Fruit fly (Drosophila melanogaster): ENCODE results near the gene Uros1.
A peak's percentile ranks its signal among the peaks of the same experiment; 100 is the strongest.

Gene Uros1

DNA sequence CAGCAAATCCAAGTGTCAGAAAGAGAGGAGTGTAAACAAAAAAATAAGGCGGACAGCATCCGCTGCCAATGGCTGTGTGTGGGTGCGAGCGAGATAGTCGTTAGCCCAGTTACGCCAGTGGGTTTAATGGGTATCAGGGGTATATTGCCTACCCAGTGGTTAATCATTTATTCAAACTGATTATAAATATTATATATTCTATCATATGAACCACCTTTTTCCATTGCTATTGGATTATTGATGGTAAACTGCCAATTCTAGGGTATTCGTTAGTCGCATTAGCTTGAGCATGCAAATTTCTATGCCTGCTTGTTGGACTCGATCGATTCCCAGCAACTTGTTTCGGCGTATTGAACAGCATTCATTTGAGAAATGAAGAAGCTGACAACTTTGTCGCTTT lies 4.0 kb downstream of the Uros1 start (continued):
- TF ChIP-seq disco-r (GFP tag; optimal IDR thresholded peaks at IDR 0.05), result no peak
- TF ChIP-seq CG30431 (GFP tag; optimal IDR thresholded peaks at IDR 0.05), result peak; percentile 90
- peak; percentile 92 for TF ChIP-seq CG12155 (GFP tag; optimal IDR thresholded peaks at IDR 0.05)
- peak; percentile 52 for TF ChIP-seq CG12744 (GFP tag; optimal IDR thresholded peaks at IDR 0.05)
- peak; percentile 90 for TF ChIP-seq gcm (GFP tag; optimal IDR thresholded peaks at IDR 0.05)
- TF ChIP-seq CG4730 (GFP tag; IDR thresholded peaks at IDR 0.05), result peak; percentile 94
- no peak for TF ChIP-seq tna (GFP tag; IDR thresholded peaks at IDR 0.05; ENCODE audit: partially characterized antibody)
- peak; percentile 65 for TF ChIP-seq nom (GFP tag; optimal IDR thresholded peaks at IDR 0.05)
- no peak for TF ChIP-seq hkb (optimal IDR thresholded peaks at IDR 0.05)
- peak; percentile 95 for TF ChIP-seq hkb (GFP tag; IDR thresholded peaks at IDR 0.05)
- TF ChIP-seq salm (tag; optimal IDR thresholded peaks at IDR 0.05), result peak; percentile 90
- TF ChIP-seq Bdp1 (GFP tag; optimal IDR thresholded peaks at IDR 0.05), result peak; percentile 61
- peak; percentile 93 for TF ChIP-seq CrebB (tag; optimal IDR thresholded peaks at IDR 0.05)
- TF ChIP-seq crol (GFP tag; IDR thresholded peaks at IDR 0.05), result peak; percentile 74; the same call in 1 of the 2 replicates
- TF ChIP-seq otp (GFP tag; IDR thresholded peaks at IDR 0.05), result peak; percentile 97
- TF ChIP-seq sima (GFP tag; optimal IDR thresholded peaks at IDR 0.05), result no peak
- TF ChIP-seq so (GFP tag; IDR thresholded peaks at IDR 0.05), result peak; percentile 97
- TF ChIP-seq da (GFP tag; optimal IDR thresholded peaks at IDR 0.05), result no peak
- TF ChIP-seq CG14860 (GFP tag; IDR thresholded peaks at IDR 0.05; ENCODE audit: partially characterized antibody), result no peak
- peak; percentile 93 for TF ChIP-seq Abd-B (GFP tag; optimal IDR thresholded peaks at IDR 0.05)
- TF ChIP-seq nmo (GFP tag; optimal IDR thresholded peaks at IDR 0.05), result peak; percentile 95
- TF ChIP-seq sd (tag; optimal IDR thresholded peaks at IDR 0.05), result peak; percentile 82
- peak; percentile 68 for TF ChIP-seq vfl (GFP tag; optimal IDR thresholded peaks at IDR 0.05)
- TF ChIP-seq wek (GFP tag; optimal IDR thresholded peaks at IDR 0.05), result peak; percentile 81
- TF ChIP-seq stc (GFP tag; IDR thresholded peaks at IDR 0.05), result peak; percentile 95
- peak; percentile 91 for TF ChIP-seq CG18599 (GFP tag; optimal IDR thresholded peaks at IDR 0.05)
- peak; percentile 90 for TF ChIP-seq CG31224 (GFP tag; IDR thresholded peaks at IDR 0.05)
- TF ChIP-seq usp (GFP tag; optimal IDR thresholded peaks at IDR 0.05), result no peak
- peak; percentile 94 for TF ChIP-seq tin (GFP tag; optimal IDR thresholded peaks at IDR 0.05)
- no peak for TF ChIP-seq pfk (GFP tag; optimal IDR thresholded peaks at IDR 0.05)
- TF ChIP-seq C15 (GFP tag; IDR thresholded peaks at IDR 0.05), result peak; percentile 91
- peak; percentile 85 for TF ChIP-seq CG5180 (GFP tag; optimal IDR thresholded peaks at IDR 0.05)
- TF ChIP-seq Nf-YB (GFP tag; optimal IDR thresholded peaks at IDR 0.05), result peak; percentile 74
- peak; percentile 94 for TF ChIP-seq Hmr (GFP tag; optimal IDR thresholded peaks at IDR 0.05)
- peak; percentile 66 for TF ChIP-seq TFAM (GFP tag; optimal IDR thresholded peaks at IDR 0.05)
- peak; percentile 88 for TF ChIP-seq tup (GFP tag; optimal IDR thresholded peaks at IDR 0.05)
- no peak for TF ChIP-seq ato (GFP tag; IDR thresholded peaks at IDR 0.05; ENCODE audit: partially characterized antibody)
- peak; percentile 88 for TF ChIP-seq CG43689 (GFP tag; IDR thresholded peaks at IDR 0.05)
- TF ChIP-seq dpn (GFP tag; optimal IDR thresholded peaks at IDR 0.05), result peak; percentile 79 to 96
- TF ChIP-seq CG10147 (GFP tag; optimal IDR thresholded peaks at IDR 0.05), result peak; percentile 86
- TF ChIP-seq exex (tag; optimal IDR thresholded peaks at IDR 0.05), result peak; percentile 58
- TF ChIP-seq gcm2 (GFP tag; optimal IDR thresholded peaks at IDR 0.05), result peak; percentile 68
- TF ChIP-seq Ets65A (GFP tag), result peak; percentile 95
- TF ChIP-seq CG14050 (GFP tag; IDR thresholded peaks at IDR 0.05), result peak; percentile 93
- peak; percentile 79 for TF ChIP-seq aop (GFP tag; IDR thresholded peaks at IDR 0.05)
- peak; percentile 91 for TF ChIP-seq CG2889 (GFP tag; IDR thresholded peaks at IDR 0.05)
- TF ChIP-seq Tbp (GFP tag; optimal IDR thresholded peaks at IDR 0.05), result no peak
- no peak for TF ChIP-seq Neu2 (GFP tag; optimal IDR thresholded peaks at IDR 0.05; ENCODE audit: borderline replicate concordance)
- peak; percentile 74 for TF ChIP-seq mirr (GFP tag; optimal IDR thresholded peaks at IDR 0.05)
- TF ChIP-seq ind (GFP tag; optimal IDR thresholded peaks at IDR 0.05), result peak; percentile 95
- TF ChIP-seq MTF-1 (GFP tag; optimal IDR thresholded peaks at IDR 0.05; ENCODE audit: borderline replicate concordance), result peak; percentile 89

Measured in whole organism, embryonic.